Fruit fly (Drosophila melanogaster) whole organism, embryonic: ENCODE data around the gene CG31808.
A peak's percentile ranks its signal among the peaks of the same experiment; 100 is the strongest.

Experiments used
- CG10274 ChIP-seq: fragments of 200-800 bp; sonication (Bioruptor generic); optimal IDR thresholded peaks from 3 replicates; lab custom pipeline; 2017; ENCODE audit warnings: missing biosample characterization, mild to moderate bottlenecking, missing genetic modification characterization
- CG10431 ChIP-seq: fragments of 200-800 bp; sonication (Bioruptor generic); optimal IDR thresholded peaks from 3 replicates; lab custom pipeline; 2018; ENCODE audit warnings: missing biosample characterization, mild to moderate bottlenecking, missing genetic modification characterization
- CG11093 ChIP-seq: fragments of 200-800 bp; sonication (Bioruptor generic); IDR thresholded peaks from 3 replicates; pipeline ENCODE4 v1.3.6; 2022; ENCODE audit warnings: missing biosample characterization, missing genetic modification characterization
- CG12155 ChIP-seq: fragments of 200-800 bp; sonication (Bioruptor generic); optimal IDR thresholded peaks from 3 replicates; lab custom pipeline; 2016; ENCODE audit warnings: missing biosample characterization, missing genetic modification characterization
- CG18262 ChIP-seq: fragments of 200-800 bp; optimal IDR thresholded peaks from 3 replicates; lab custom pipeline; 2019; ENCODE audit warnings: missing biosample characterization, mild to moderate bottlenecking, missing genetic modification characterization, moderate library complexity
- CG2120 ChIP-seq: fragments of 200-800 bp; sonication (Bioruptor generic); optimal IDR thresholded peaks from 3 replicates; lab custom pipeline; 2016; ENCODE audit warnings: missing biosample characterization, missing genetic modification characterization
- CG2678 ChIP-seq: fragments of 200-800 bp; sonication (Bioruptor generic); optimal IDR thresholded peaks from 3 replicates; lab custom pipeline; 2019; ENCODE audit warnings: missing biosample characterization, mild to moderate bottlenecking, missing genetic modification characterization, moderate library complexity
- CG33557 ChIP-seq: fragments of 200-800 bp; sonication (Bioruptor generic); optimal IDR thresholded peaks from 2 replicates; lab custom pipeline; 2019; ENCODE audit warnings: missing biosample characterization, mild to moderate bottlenecking, missing genetic modification characterization, moderate library complexity
- CG3407 ChIP-seq: fragments of 200-800 bp; sonication (Bioruptor generic); optimal IDR thresholded peaks from 2 replicates; lab custom pipeline; 2018; ENCODE audit warnings: missing biosample characterization, mild to moderate bottlenecking, missing genetic modification characterization
- CG3847 ChIP-seq: fragments of 200-800 bp; sonication (Bioruptor generic); IDR thresholded peaks from 2 replicates; pipeline ENCODE4 v1.3.6; 2022; ENCODE audit warnings: missing biosample characterization, missing genetic modification characterization
- CG4730 ChIP-seq: fragments of 200-800 bp; sonication (Bioruptor generic); IDR thresholded peaks from 2 replicates; pipeline ENCODE4 v1.3.6; 2022; ENCODE audit warnings: missing biosample characterization, missing genetic modification characterization
- CG6854 ChIP-seq: fragments of 200-800 bp; sonication (Bioruptor generic); optimal IDR thresholded peaks from 3 replicates; lab custom pipeline; 2017; ENCODE audit warnings: missing biosample characterization, mild to moderate bottlenecking, missing genetic modification characterization
- CG8089 ChIP-seq: fragments of 200-800 bp; sonication (Bioruptor generic); optimal IDR thresholded peaks from 3 replicates; lab custom pipeline; 2016; ENCODE audit warnings: missing biosample characterization, missing genetic modification characterization
- CG9437 ChIP-seq: fragments of 200-800 bp; sonication (Bioruptor generic); optimal IDR thresholded peaks from 2 replicates; lab custom pipeline; 2018; ENCODE audit warnings: missing biosample characterization, mild to moderate bottlenecking, missing genetic modification characterization
- CG9727 ChIP-seq: fragments of 200-800 bp; sonication (Bioruptor generic); optimal IDR thresholded peaks from 3 replicates; lab custom pipeline; 2017; ENCODE audit warnings: missing biosample characterization, mild to moderate bottlenecking, missing genetic modification characterization
- CG9932 ChIP-seq: fragments of 200-800 bp; sonication (Bioruptor generic); IDR thresholded peaks from 2 replicates; pipeline ENCODE4 v1.3.6; 2022; ENCODE audit warnings: missing biosample characterization, missing genetic modification characterization
- Camta ChIP-seq: fragments of 200-800 bp; sonication (Bioruptor generic); optimal IDR thresholded peaks from 2 replicates; lab custom pipeline; 2016; ENCODE audit warnings: missing biosample characterization, missing genetic modification characterization
- Dbx ChIP-seq: fragments of 200-800 bp; sonication (Bioruptor generic); IDR thresholded peaks from 3 replicates; pipeline ENCODE4 v1.3.6; 2022; ENCODE audit warnings: missing biosample characterization, missing genetic modification characterization
- Dll ChIP-seq: fragments of 200-800 bp; sonication (Bioruptor generic); IDR thresholded peaks from 4 replicates; pipeline ENCODE4 v1.3.6; 2022; ENCODE audit warnings: missing biosample characterization, missing genetic modification characterization; ENCODE audit not compliant: partially characterized antibody
- Fer3 ChIP-seq: fragments of 200-800 bp; sonication (Bioruptor generic); optimal IDR thresholded peaks from 2 replicates; lab custom pipeline; 2018; ENCODE audit warnings: missing biosample characterization, mild to moderate bottlenecking, missing genetic modification characterization, moderate library complexity
- HLH54F ChIP-seq: fragments of 200-800 bp; sonication (Bioruptor generic); optimal IDR thresholded peaks from 3 replicates; lab custom pipeline; 2016; ENCODE audit warnings: missing biosample characterization, missing genetic modification characterization
- HLHmδ ChIP-seq: fragments of 200-800 bp; sonication (Bioruptor generic); optimal IDR thresholded peaks from 2 replicates; lab custom pipeline; 2018; ENCODE audit warnings: missing biosample characterization, mild to moderate bottlenecking, missing genetic modification characterization, moderate library complexity
- HmgD ChIP-seq: fragments of 200-800 bp; sonication (Bioruptor generic); optimal IDR thresholded peaks from 3 replicates; lab custom pipeline; 2016; ENCODE audit warnings: missing biosample characterization, missing genetic modification characterization
- MTF-1 ChIP-seq: fragments of 200-800 bp; sonication (Bioruptor generic); optimal IDR thresholded peaks from 2 replicates; lab custom pipeline; 2018; ENCODE audit warnings: missing biosample characterization, mild to moderate bottlenecking, missing genetic modification characterization, borderline replicate concordance
- Pdp1 ChIP-seq, 2 experiments: fragments of 200-800 bp; sonication (Bioruptor generic); optimal IDR thresholded peaks; 3 replicates each; lab custom pipeline; 2016; ENCODE audit warnings: missing biosample characterization in 2 of 2, missing genetic modification characterization in 2 of 2, mild to moderate bottlenecking in 1 of 2, moderate library complexity in 1 of 2
- Sox100B ChIP-seq: fragments of 200-800 bp; sonication (Bioruptor generic); optimal IDR thresholded peaks from 3 replicates; lab custom pipeline; 2018; ENCODE audit warnings: missing biosample characterization, mild to moderate bottlenecking, missing genetic modification characterization
- Sox102F ChIP-seq: fragments of 200-800 bp; sonication (Bioruptor generic); optimal IDR thresholded peaks from 2 replicates; lab custom pipeline; 2018; ENCODE audit warnings: missing biosample characterization, mild to moderate bottlenecking, missing genetic modification characterization, moderate library complexity
- Sry-β ChIP-seq: fragments of 200-800 bp; sonication (Bioruptor generic); optimal IDR thresholded peaks from 2 replicates; lab custom pipeline; 2018; ENCODE audit warnings: missing biosample characterization, mild to moderate bottlenecking, missing genetic modification characterization, moderate library complexity
- bsh ChIP-seq, 2 experiments: fragments of 200-800 bp; sonication (Bioruptor generic); optimal IDR thresholded peaks; 2 replicates each; lab custom pipeline; 2017 to 2018; ENCODE audit warnings: mild to moderate bottlenecking in 2 of 2, missing biosample characterization in 2 of 2, missing genetic modification characterization in 2 of 2, moderate library complexity in 1 of 2
- chinmo ChIP-seq: fragments of 200-800 bp; sonication (Bioruptor generic); IDR thresholded peaks from 4 replicates; pipeline ENCODE4 v1.3.6; 2022; ENCODE audit warnings: missing biosample characterization, missing genetic modification characterization; ENCODE audit not compliant: partially characterized antibody
- crp ChIP-seq, 2 experiments: fragments of 200-800 bp; sonication (Bioruptor generic); optimal IDR thresholded peaks; 2 replicates in 1 of 2; 3 replicates in 1 of 2; lab custom pipeline; 2017; ENCODE audit warnings: missing biosample characterization in 2 of 2, missing genetic modification characterization in 2 of 2, mild to moderate bottlenecking in 1 of 2, moderate library complexity in 1 of 2
- emc ChIP-seq: fragments of 200-800 bp; sonication (Bioruptor generic); optimal IDR thresholded peaks from 2 replicates; lab custom pipeline; 2016; ENCODE audit warnings: missing biosample characterization, missing genetic modification characterization
- h ChIP-seq: fragments of >200 bp; optimal IDR thresholded peaks from 2 replicates; lab custom pipeline; 2017
- insv ChIP-seq, 2 experiments: fragments of 200-800 bp; sonication (Bioruptor generic); optimal IDR thresholded peaks; 3 replicates each; lab custom pipeline; 2016 to 2018; ENCODE audit warnings: missing biosample characterization in 2 of 2, missing genetic modification characterization in 2 of 2
- nmo ChIP-seq: fragments of 200-800 bp; sonication (Bioruptor generic); optimal IDR thresholded peaks from 2 replicates; lab custom pipeline; 2018; ENCODE audit warnings: missing biosample characterization, mild to moderate bottlenecking, missing genetic modification characterization, moderate library complexity
- oc ChIP-seq: fragments of 200-800 bp; sonication (Bioruptor generic); optimal IDR thresholded peaks from 2 replicates; lab custom pipeline; 2018; ENCODE audit warnings: missing biosample characterization, mild to moderate bottlenecking, missing genetic modification characterization, moderate library complexity
- odd ChIP-seq: fragments of 200-800 bp; sonication (Bioruptor generic); optimal IDR thresholded peaks from 2 replicates; lab custom pipeline; 2017; ENCODE audit warnings: missing biosample characterization, mild to moderate bottlenecking, missing genetic modification characterization
- prd ChIP-seq, 3 experiments: fragments of >200 bp in 2 of 3; fragments of 200-800 bp in 1 of 3; sonication (Bioruptor generic) in 1 of 3; optimal IDR thresholded peaks in 2 of 3; IDR thresholded peaks in 1 of 3; 2 replicates in 2 of 3; 3 replicates in 1 of 3; pipeline versions ENCODE4 v1.3.6 to Lab custom; 2017 to 2022; ENCODE audit warnings: missing biosample characterization in 1 of 3, missing genetic modification characterization in 1 of 3
- run ChIP-seq: fragments of 200-800 bp; sonication (Bioruptor generic); optimal IDR thresholded peaks from 3 replicates; lab custom pipeline; 2018; ENCODE audit warnings: missing biosample characterization, mild to moderate bottlenecking, missing genetic modification characterization
- salm ChIP-seq: fragments of 200-800 bp; sonication (Bioruptor generic); optimal IDR thresholded peaks from 2 replicates; lab custom pipeline; 2018; ENCODE audit warnings: missing biosample characterization, mild to moderate bottlenecking, missing genetic modification characterization
- sd ChIP-seq: fragments of 200-800 bp; sonication (Bioruptor generic); optimal IDR thresholded peaks from 3 replicates; lab custom pipeline; 2018; ENCODE audit warnings: missing biosample characterization, mild to moderate bottlenecking, missing genetic modification characterization, moderate library complexity
- sens ChIP-seq: fragments of 200-800 bp; sonication (Bioruptor generic); peaks from one replicate; lab custom pipeline; 2016; ENCODE audit warnings: missing biosample characterization, missing genetic modification characterization
- seq ChIP-seq: fragments of 200-800 bp; sonication (Bioruptor generic); IDR thresholded peaks from 2 replicates; pipeline ENCODE4 v1.3.6; 2022; ENCODE audit warnings: missing biosample characterization, missing genetic modification characterization
- ssp ChIP-seq: fragments of 200-800 bp; sonication (Bioruptor generic); IDR thresholded peaks from 2 replicates; pipeline ENCODE4 v1.3.6; 2022; ENCODE audit warnings: missing biosample characterization, missing genetic modification characterization
- tin ChIP-seq: fragments of 200-800 bp; sonication (Bioruptor generic); optimal IDR thresholded peaks from 3 replicates; lab custom pipeline; 2016; ENCODE audit warnings: missing biosample characterization, missing genetic modification characterization
- trem ChIP-seq: fragments of 200-800 bp; optimal IDR thresholded peaks from 3 replicates; lab custom pipeline; 2019; ENCODE audit warnings: missing biosample characterization, mild to moderate bottlenecking, missing genetic modification characterization, moderate library complexity
- usp ChIP-seq: fragments of >200 bp; optimal IDR thresholded peaks from 2 replicates; lab custom pipeline; 2017; ENCODE audit warnings: missing biosample characterization, missing genetic modification characterization
- zen2 ChIP-seq: fragments of 200-800 bp; sonication (Bioruptor generic); IDR thresholded peaks from 3 replicates; pipeline ENCODE4 v1.3.6; 2022; ENCODE audit warnings: missing biosample characterization, missing genetic modification characterization; ENCODE audit not compliant: partially characterized antibody

CG31808 gene

dm6 chr2L:16706882-16707775, 8.9 kb downstream of the CG31808 start (continued):
- TF ChIP-seq Dbx (GFP tag; lab: Robert Waterston, UW) (0 out of 3 replicates have a peak, but pooled peaks have one; percentile 28), salm (tag; lab: Kevin White, UChicago) (no peak), nmo (GFP tag; lab: Kevin White, UChicago) (peak; percentile 26), seq (GFP tag; lab: Robert Waterston, UW) (no peak), CG9727 (GFP tag; lab: Kevin White, UChicago) (peak; percentile 4), zen2 (no peak), trem (tag; lab: Kevin White, UChicago) (no peak), insv (GFP tag; optimal IDR thresholded peaks at IDR 0.05; lab: Kevin White, UChicago) (no peak), usp (GFP tag; lab: Kevin White, UChicago) (no peak), CG2678 (no peak), h (no peak), CG3847 (GFP tag; lab: Robert Waterston, UW) (0 out of 2 replicates have a peak, but pooled peaks have one; percentile 12), CG8089 (GFP tag; lab: Kevin White, UChicago) (no peak), CG6854 (GFP tag; lab: Kevin White, UChicago) (no peak), Sox100B (GFP tag; lab: Kevin White, UChicago) (no peak), CG12155 (no peak), CG18262 (tag; lab: Kevin White, UChicago) (no peak), CG33557 (GFP tag; lab: Kevin White, UChicago) (no peak), CG10431 (GFP tag; lab: Kevin White, UChicago) (no peak), bsh (GFP tag; optimal IDR thresholded peaks at IDR 0.05; lab: Kevin White, UChicago) (peak in 1 of 2 experiments; percentile 45), sens (GFP tag; lab: Kevin White, UChicago) (peak; percentile 46), CG10274 (GFP tag; lab: Kevin White, UChicago) (no peak), MTF-1 (GFP tag; lab: Kevin White, UChicago) (no peak), Sry-β (GFP tag; lab: Kevin White, UChicago) (no peak), run (tag; lab: Kevin White, UChicago) (no peak), sd (tag; lab: Kevin White, UChicago) (peak; percentile 95), CG4730 (GFP tag; lab: Robert Waterston, UW) (no peak), prd (optimal IDR thresholded peaks at IDR 0.05; lab: Kevin White, UChicago) (no peak), prd (GFP tag; IDR thresholded peaks at IDR 0.05; lab: Robert Waterston, UW) (no peak), HmgD (GFP tag; lab: Kevin White, UChicago) (no peak), HLH54F (GFP tag; lab: Kevin White, UChicago) (peak; percentile 21), CG11093 (GFP tag; lab: Robert Waterston, UW) (no peak), Fer3 (tag; lab: Kevin White, UChicago) (no peak), emc (GFP tag; lab: Kevin White, UChicago) (no peak), CG9932 (GFP tag; lab: Robert Waterston, UW) (no peak), crp (GFP tag; optimal IDR thresholded peaks at IDR 0.05; lab: Kevin White, UChicago) (no peak), Pdp1 (GFP tag; optimal IDR thresholded peaks at IDR 0.05; lab: Kevin White, UChicago) (peak in 1 of 2 experiments; percentile 91), Dll (no peak), ssp (no peak), oc (tag; lab: Kevin White, UChicago) (peak; percentile 75), odd (peak; percentile 9), chinmo (GFP tag; lab: Robert Waterston, UW) (no peak), tin (GFP tag; lab: Kevin White, UChicago) (peak; percentile 26), Sox102F (GFP tag; lab: Kevin White, UChicago) (peak; percentile 56), HLHmδ (GFP tag; lab: Kevin White, UChicago) (no peak), CG2120 (GFP tag; lab: Kevin White, UChicago) (peak; percentile 6), CG3407 (no peak), Camta (GFP tag; lab: Kevin White, UChicago) (peak; percentile 7), CG9437 (peak; percentile 14)
